Worm (Caenorhabditis elegans) whole organism, L4/young adult: ENCODE measurements around the gene dvc-1.

Experiments used
- W03F9.2 ChIP-seq: fragments of 150-350 bp; optimal IDR thresholded peaks from 2 replicates; lab custom pipeline; 2014; ENCODE audit warnings: missing biosample characterization, missing genetic modification characterization
- dao-5 ChIP-seq: sonication (generic microtip); optimal IDR thresholded peaks from 2 replicates; lab custom pipeline; 2016; ENCODE audit warnings: missing genotype, missing genetic modification characterization, moderate library complexity, missing compliant biosample characterization
- him-1 ChIP-seq: sonication (generic microtip); optimal IDR thresholded peaks from 2 replicates; lab custom pipeline; 2016; ENCODE audit warnings: missing genotype, missing genetic modification reagents, missing genetic modification characterization, missing compliant biosample characterization

Gene dvc-1

ce11 chrV:11254980-11255379 lies 15.8 kb upstream of the dvc-1 start, which contains the start of gene srsx-31:
TSS of gene srsx-31 (minus strand) at chrV:11255080.
- TF ChIP-seq him-1 (tag; lab: Kevin White, UChicago) (no peak), W03F9.2 (no peak), dao-5 (tag; lab: Kevin White, UChicago) (no peak)

ce11 chrV:11252429-11252828 lies 13.3 kb upstream of the dvc-1 start, which contains the start of gene srsx-33:
TSS of gene srsx-33 (minus strand) at chrV:11252529.
- TF ChIP-seq W03F9.2: no peak
- no peak for TF ChIP-seq dao-5 (tag; lab: Kevin White, UChicago)
- no peak for TF ChIP-seq him-1 (tag; lab: Kevin White, UChicago)

- TF ChIP-seq him-1 (tag; lab: Kevin White, UChicago) (no peak), W03F9.2 (no peak), dao-5 (tag; lab: Kevin White, UChicago) (no peak)
Measured at ce11 chrV:11251798-11252197, 12.7 kb upstream of the dvc-1 start.

- TF ChIP-seq W03F9.2 (no peak), him-1 (tag; lab: Kevin White, UChicago) (no peak), dao-5 (tag; lab: Kevin White, UChicago) (no peak)
Measured at ce11 chrV:11250735-11251134, 11.6 kb upstream of the dvc-1 start, which contains the start of gene T19B10.12. TSS of gene T19B10.12 (plus strand) at chrV:11251035.

ce11 chrV:11247846-11248245 lies 8.7 kb upstream of the dvc-1 start, which contains the start of gene mam-4:
TSS of gene mam-4 (plus strand) at chrV:11248146.
- TF ChIP-seq W03F9.2 (no peak), dao-5 (tag; lab: Kevin White, UChicago) (no peak), him-1 (tag; lab: Kevin White, UChicago) (no peak)

ce11 chrV:11245029-11245428 lies 5.9 kb upstream of the dvc-1 start:
- TF ChIP-seq him-1 (tag; lab: Kevin White, UChicago): no peak
- no peak for TF ChIP-seq W03F9.2
- TF ChIP-seq dao-5 (tag; lab: Kevin White, UChicago): no peak

ce11 chrV:11244539-11244938 lies 5.4 kb upstream of the dvc-1 start, which contains the start of gene mxl-1:
TSS of gene mxl-1 (plus strand) at chrV:11244839.
- TF ChIP-seq W03F9.2 (no peak), him-1 (tag; lab: Kevin White, UChicago) (no peak), dao-5 (tag; lab: Kevin White, UChicago) (no peak)

ce11 chrV:11241580-11241979 lies 2.4 kb upstream of the dvc-1 start, which contains the start of gene pgap-1:
TSS of gene pgap-1 (plus strand) at chrV:11241880.
- no peak for TF ChIP-seq W03F9.2
- no peak for TF ChIP-seq him-1 (tag; lab: Kevin White, UChicago)
- TF ChIP-seq dao-5 (tag; lab: Kevin White, UChicago): no peak

ce11 chrV:11235876-11236275 lies 3.3 kb downstream of the dvc-1 start:
- no peak for TF ChIP-seq dao-5 (tag; lab: Kevin White, UChicago)
- TF ChIP-seq W03F9.2: no peak
- no peak for TF ChIP-seq him-1 (tag; lab: Kevin White, UChicago)

- no peak for TF ChIP-seq him-1 (tag; lab: Kevin White, UChicago)
- no peak for TF ChIP-seq dao-5 (tag; lab: Kevin White, UChicago)
- TF ChIP-seq W03F9.2: no peak
Measured at ce11 chrV:11234350-11234749, 4.8 kb downstream of the dvc-1 start, which contains the start of gene T19B10.5. TSS of gene T19B10.5 (plus strand) at chrV:11234650.

- no peak for TF ChIP-seq dao-5 (tag; lab: Kevin White, UChicago)
- no peak for TF ChIP-seq him-1 (tag; lab: Kevin White, UChicago)
- no peak for TF ChIP-seq W03F9.2
Measured at ce11 chrV:11231177-11231576, 8.0 kb downstream of the dvc-1 start.

- TF ChIP-seq W03F9.2 (peak; percentile 72), him-1 (tag; lab: Kevin White, UChicago) (peak; percentile 66), dao-5 (tag; lab: Kevin White, UChicago) (no peak)
Measured at ce11 chrV:11228653-11229173, 10.4 kb downstream of the dvc-1 start, which contains the start of gene pqn-70. TSS of gene pqn-70 (minus strand) at chrV:11228703.

ce11 chrV:11225981-11226380 lies 13.2 kb downstream of the dvc-1 start, which contains the start of gene bgal-1:
TSS of gene bgal-1 (minus strand) at chrV:11226018.
- TF ChIP-seq him-1 (tag; lab: Kevin White, UChicago): no peak
- no peak for TF ChIP-seq dao-5 (tag; lab: Kevin White, UChicago)
- no peak for TF ChIP-seq W03F9.2

ce11 chrV:11223698-11224097 lies 15.4 kb downstream of the dvc-1 start:
- TF ChIP-seq him-1 (tag; lab: Kevin White, UChicago) (no peak), dao-5 (tag; lab: Kevin White, UChicago) (no peak), W03F9.2 (no peak)

ce11 chrV:11220936-11221335 lies 18.2 kb downstream of the dvc-1 start, which contains the start of gene T19B10.2:
TSS of gene T19B10.2 (plus strand) at chrV:11221302.
- no peak for TF ChIP-seq W03F9.2
- no peak for TF ChIP-seq dao-5 (tag; lab: Kevin White, UChicago)
- TF ChIP-seq him-1 (tag; lab: Kevin White, UChicago): no peak
